Fruit fly (Drosophila melanogaster) whole organism, wandering third instar larva: Measurements from ENCODE around the gene kst.

Source experiments
- Abd-B ChIP-seq: fragments of >200 bp; optimal IDR thresholded peaks from 2 replicates; lab custom pipeline; 2017; ENCODE audit warnings: missing biosample characterization, missing genetic modification characterization
- CG32264 ChIP-seq: fragments of 200-800 bp; sonication (Bioruptor generic); optimal IDR thresholded peaks from 2 replicates; lab custom pipeline; 2016; ENCODE audit warnings: missing biosample characterization, missing genetic modification characterization
- CG9705 ChIP-seq: fragments of 200-800 bp; sonication (Bioruptor generic); optimal IDR thresholded peaks from 2 replicates; lab custom pipeline; 2018; ENCODE audit warnings: missing biosample characterization, mild to moderate bottlenecking, missing genetic modification characterization
- CrebA ChIP-seq: fragments of 200-800 bp; sonication (Bioruptor generic); optimal IDR thresholded peaks from 2 replicates; lab custom pipeline; 2016; ENCODE audit warnings: missing biosample characterization, mild to moderate bottlenecking, missing genetic modification characterization, borderline replicate concordance
- Dfd ChIP-seq: fragments of >200 bp; optimal IDR thresholded peaks from 2 replicates; lab custom pipeline; 2017; ENCODE audit warnings: missing biosample characterization, missing genetic modification characterization
- Dif ChIP-seq: fragments of 200-275, 200-300 bp; sonication (Bioruptor generic); optimal IDR thresholded peaks from 2 replicates; lab custom pipeline; 2018; ENCODE audit warnings: missing biosample characterization, missing genetic modification characterization; ENCODE audit not compliant: partially characterized antibody
- GATAd ChIP-seq: sonication (Bioruptor generic); optimal IDR thresholded peaks from 2 replicates; lab custom pipeline; 2016; ENCODE audit warnings: missing biosample characterization, missing genetic modification characterization
- HLH106 ChIP-seq: fragments of 200-800 bp; optimal IDR thresholded peaks from 3 replicates; lab custom pipeline; 2019; ENCODE audit warnings: missing biosample characterization, mild to moderate bottlenecking, missing genetic modification characterization, moderate library complexity
- Hnf4 ChIP-seq: fragments of 200-800 bp; sonication (Bioruptor generic); optimal IDR thresholded peaks from 2 replicates; lab custom pipeline; 2016; ENCODE audit warnings: missing biosample characterization, mild to moderate bottlenecking, missing genetic modification characterization
- Hr78 ChIP-seq: fragments of >200 bp; optimal IDR thresholded peaks from 2 replicates; lab custom pipeline; 2017; ENCODE audit warnings: missing biosample characterization, missing genetic modification characterization
- Hr83 ChIP-seq: fragments of 200-300 bp; sonication (Bioruptor generic); optimal IDR thresholded peaks from 2 replicates; lab custom pipeline; 2016; ENCODE audit warnings: missing biosample characterization, mild to moderate bottlenecking, missing genetic modification characterization, moderate library complexity; ENCODE audit not compliant: poor library complexity, severe bottlenecking
- Jra ChIP-seq: sonication (Bioruptor generic); optimal IDR thresholded peaks from 2 replicates; lab custom pipeline; 2016; ENCODE audit warnings: missing biosample characterization, missing genetic modification characterization
- Mio ChIP-seq: sonication (Bioruptor generic); optimal IDR thresholded peaks from 2 replicates; lab custom pipeline; 2016; ENCODE audit warnings: missing biosample characterization, missing genetic modification characterization
- Myc ChIP-seq: fragments of >200 bp; optimal IDR thresholded peaks from 2 replicates; lab custom pipeline; 2017
- N ChIP-seq: fragments of >200 bp; optimal IDR thresholded peaks from 2 replicates; lab custom pipeline; 2018; ENCODE audit warnings: missing biosample characterization, missing external identifiers, missing genetic modification characterization
- OdsH ChIP-seq: fragments of 200-800 bp; sonication (Bioruptor generic); optimal IDR thresholded peaks from 2 replicates; lab custom pipeline; 2016; ENCODE audit warnings: missing biosample characterization, mild to moderate bottlenecking, missing genetic modification characterization
- Rel ChIP-seq, 2 experiments: fragments of 200-800 bp; sonication (Bioruptor generic) in 1 of 2; optimal IDR thresholded peaks; 2 replicates in 1 of 2; 3 replicates in 1 of 2; lab custom pipeline; 2016 to 2019; ENCODE audit warnings: mild to moderate bottlenecking in 2 of 2, missing biosample characterization in 2 of 2, missing genetic modification characterization in 2 of 2, moderate library complexity in 1 of 2
- Sp1 ChIP-seq: fragments of 200-800 bp; sonication (Bioruptor generic); optimal IDR thresholded peaks from 3 replicates; lab custom pipeline; 2019; ENCODE audit warnings: missing biosample characterization, mild to moderate bottlenecking, missing genetic modification characterization, moderate library complexity
- Vsx2 ChIP-seq: fragments of 200-300, 225-300 bp; sonication (Bioruptor generic); optimal IDR thresholded peaks from 2 replicates; lab custom pipeline; 2018; ENCODE audit warnings: missing biosample characterization, missing genetic modification characterization; ENCODE audit not compliant: partially characterized antibody
- br ChIP-seq: fragments of 200-800 bp; sonication (Bioruptor generic); optimal IDR thresholded peaks from 2 replicates; lab custom pipeline; 2016; ENCODE audit warnings: missing biosample characterization, missing genetic modification characterization
- brk ChIP-seq: fragments of 200-800 bp; sonication (Bioruptor generic); optimal IDR thresholded peaks from 2 replicates; lab custom pipeline; 2016; ENCODE audit warnings: missing biosample characterization, mild to moderate bottlenecking, missing genetic modification characterization
- dl ChIP-seq, 2 experiments: fragments of 175-275, 200-275 bp in 1 of 2; fragments of 200-275 bp in 1 of 2; sonication (Bioruptor generic); optimal IDR thresholded peaks; lab custom pipeline; 2018; ENCODE audit warnings: mild to moderate bottlenecking in 2 of 2, missing biosample characterization in 2 of 2, missing genetic modification characterization in 2 of 2, moderate library complexity in 2 of 2; ENCODE audit not compliant: partially characterized antibody in 2 of 2, insufficient read depth in 1 of 2
- dmrt93B ChIP-seq: fragments of 200-800 bp; sonication (Bioruptor generic); optimal IDR thresholded peaks from 2 replicates; lab custom pipeline; 2018; ENCODE audit warnings: missing biosample characterization, mild to moderate bottlenecking, missing genetic modification characterization
- dsf ChIP-seq: sonication (Bioruptor generic); optimal IDR thresholded peaks from 2 replicates; lab custom pipeline; 2016; ENCODE audit warnings: missing biosample characterization, missing genetic modification characterization, borderline replicate concordance
- ey ChIP-seq: fragments of 200-800 bp; sonication (Bioruptor generic); optimal IDR thresholded peaks from 2 replicates; lab custom pipeline; 2016; ENCODE audit warnings: missing biosample characterization, missing genetic modification characterization
- foxo ChIP-seq, 2 experiments: fragments of 200-800 bp; sonication (Bioruptor generic); optimal IDR thresholded peaks; 2 replicates in 1 of 2; 3 replicates in 1 of 2; lab custom pipeline; 2016 to 2017; ENCODE audit warnings: missing biosample characterization in 2 of 2, missing genetic modification characterization in 2 of 2
- fru ChIP-seq: fragments of 200-800 bp; sonication (Bioruptor generic); optimal IDR thresholded peaks from 3 replicates; lab custom pipeline; 2016; ENCODE audit warnings: missing biosample characterization, mild to moderate bottlenecking, missing genetic modification characterization
- h ChIP-seq: fragments of 200-800 bp; sonication (Bioruptor generic); optimal IDR thresholded peaks from 3 replicates; lab custom pipeline; 2016; ENCODE audit warnings: missing biosample characterization, mild to moderate bottlenecking, missing genetic modification characterization
- jim ChIP-seq: fragments of 175-275, 200-325 bp; sonication (Bioruptor generic); optimal IDR thresholded peaks from 2 replicates; lab custom pipeline; 2016; ENCODE audit warnings: missing biosample characterization, mild to moderate bottlenecking, missing genetic modification characterization
- lola ChIP-seq: fragments of >200 bp; optimal IDR thresholded peaks from 2 replicates; lab custom pipeline; 2017; ENCODE audit warnings: missing biosample characterization, missing genetic modification characterization
- pan ChIP-seq: fragments of >200 bp; optimal IDR thresholded peaks from 2 replicates; lab custom pipeline; 2017
- psq ChIP-seq: fragments of 200-800 bp; sonication (Bioruptor generic); optimal IDR thresholded peaks from 3 replicates; lab custom pipeline; 2017; ENCODE audit warnings: missing biosample characterization, mild to moderate bottlenecking, missing genetic modification characterization, moderate library complexity
- rgr ChIP-seq: fragments of 200-800 bp; sonication (Bioruptor generic); optimal IDR thresholded peaks from 3 replicates; lab custom pipeline; 2016; ENCODE audit warnings: missing biosample characterization, mild to moderate bottlenecking, missing genetic modification characterization
- sage ChIP-seq: fragments of 200-800 bp; sonication (Bioruptor generic); optimal IDR thresholded peaks from 2 replicates; lab custom pipeline; 2016; ENCODE audit warnings: missing biosample characterization, mild to moderate bottlenecking, missing genetic modification characterization
- sv ChIP-seq: fragments of 200-800 bp; sonication (Bioruptor generic); optimal IDR thresholded peaks from 3 replicates; lab custom pipeline; 2016; ENCODE audit warnings: missing biosample characterization, missing genetic modification characterization
- tai ChIP-seq: sonication (Bioruptor generic); optimal IDR thresholded peaks from 2 replicates; lab custom pipeline; 2016; ENCODE audit warnings: missing biosample characterization, missing genetic modification characterization
- usp ChIP-seq: fragments of >200 bp; optimal IDR thresholded peaks from 2 replicates; lab custom pipeline; 2017; ENCODE audit warnings: missing biosample characterization, missing genetic modification characterization
- woc ChIP-seq: sonication (Bioruptor generic); optimal IDR thresholded peaks from 2 replicates; lab custom pipeline; 2016; ENCODE audit warnings: missing biosample characterization, mild to moderate bottlenecking, missing genetic modification characterization

kst gene

dm6 chr3L:3319992-3320732 lies 16.5 kb upstream of the kst start:
- peak; percentile 29 for TF ChIP-seq rgr
- peak; percentile 1 for TF ChIP-seq Sp1 (GFP tag; lab: Kevin White, UChicago)
- TF ChIP-seq br (GFP tag; lab: Kevin White, UChicago): peak; percentile 28
- TF ChIP-seq N (GFP tag; lab: Kevin White, UChicago): no peak
- peak; percentile 1 for TF ChIP-seq Jra (GFP tag; lab: Kevin White, UChicago)
- TF ChIP-seq Rel (GFP tag; optimal IDR thresholded peaks at IDR 0.05; lab: Kevin White, UChicago): no peak
- peak; percentile 87 for TF ChIP-seq Rel (tag; optimal IDR thresholded peaks at IDR 0.05; lab: Kevin White, UChicago)
- TF ChIP-seq foxo (GFP tag; optimal IDR thresholded peaks at IDR 0.05; lab: Kevin White, UChicago): peak in 1 of 2 experiments; percentile 5
- no peak for TF ChIP-seq woc (GFP tag; lab: Kevin White, UChicago)
- TF ChIP-seq, all 38 proteins: peak for 6

dm6 chr3L:3325597-3325924 lies 11.1 kb upstream of the kst start:
- TF ChIP-seq woc (GFP tag; lab: Kevin White, UChicago) (no peak), Vsx2 (GFP tag; lab: Kevin White, UChicago) (no peak), Rel (GFP tag; optimal IDR thresholded peaks at IDR 0.05; lab: Kevin White, UChicago) (no peak), Rel (tag; optimal IDR thresholded peaks at IDR 0.05; lab: Kevin White, UChicago) (no peak), lola (GFP tag; lab: Kevin White, UChicago) (no peak), HLH106 (tag; lab: Kevin White, UChicago) (no peak), Jra (GFP tag; lab: Kevin White, UChicago) (no peak), sv (GFP tag; lab: Kevin White, UChicago) (no peak), Hr78 (GFP tag; lab: Kevin White, UChicago) (no peak), tai (GFP tag; lab: Kevin White, UChicago) (no peak), Hr83 (GFP tag; lab: Kevin White, UChicago) (no peak), dl (GFP tag; optimal IDR thresholded peaks at IDR 0.05; lab: Kevin White, UChicago; ENCODE audit: insufficient read depth in 1 of 2, partially characterized antibody in 2 of 2) (no peak)
- TF ChIP-seq, all 38 proteins: peak for 0

- peak; percentile 25 for TF ChIP-seq sv (GFP tag; lab: Kevin White, UChicago)
- peak; percentile 32 for TF ChIP-seq br (GFP tag; lab: Kevin White, UChicago)
- TF ChIP-seq psq (GFP tag; lab: Kevin White, UChicago): peak; percentile 37
- TF ChIP-seq CG32264 (GFP tag; lab: Kevin White, UChicago): no peak
- TF ChIP-seq dsf: no peak
- TF ChIP-seq CG9705 (GFP tag; lab: Kevin White, UChicago): peak; percentile 56
- peak; percentile 78 for TF ChIP-seq Hnf4 (GFP tag; lab: Kevin White, UChicago)
- TF ChIP-seq Abd-B (GFP tag; lab: Kevin White, UChicago): no peak
- no peak for TF ChIP-seq OdsH (GFP tag; lab: Kevin White, UChicago)
- TF ChIP-seq Dfd: no peak
- TF ChIP-seq dl (GFP tag; optimal IDR thresholded peaks at IDR 0.05; lab: Kevin White, UChicago; ENCODE audit: insufficient read depth in 1 of 2, partially characterized antibody in 2 of 2): no peak
- peak; percentile 66 for TF ChIP-seq h (GFP tag; lab: Kevin White, UChicago)
- peak; percentile 73 for TF ChIP-seq Hr83 (GFP tag; lab: Kevin White, UChicago)
- TF ChIP-seq Rel (GFP tag; optimal IDR thresholded peaks at IDR 0.05; lab: Kevin White, UChicago): no peak
- peak; percentile 70 for TF ChIP-seq Rel (tag; optimal IDR thresholded peaks at IDR 0.05; lab: Kevin White, UChicago)
- no peak for TF ChIP-seq Mio (GFP tag; lab: Kevin White, UChicago)
- peak; percentile 57 for TF ChIP-seq ey (GFP tag; lab: Kevin White, UChicago)
- TF ChIP-seq Myc: peak; percentile 76
- TF ChIP-seq Dif (GFP tag; lab: Kevin White, UChicago): no peak
- no peak for TF ChIP-seq N (GFP tag; lab: Kevin White, UChicago)
- TF ChIP-seq woc (GFP tag; lab: Kevin White, UChicago): no peak
- TF ChIP-seq jim (GFP tag; lab: Kevin White, UChicago): no peak
- TF ChIP-seq Vsx2 (GFP tag; lab: Kevin White, UChicago): no peak
- TF ChIP-seq pan (lab: Kevin White, UChicago): no peak
- no peak for TF ChIP-seq dmrt93B (GFP tag; lab: Kevin White, UChicago)
- no peak for TF ChIP-seq Hr78 (GFP tag; lab: Kevin White, UChicago)
- no peak for TF ChIP-seq sage
- peak; percentile 35 for TF ChIP-seq fru (GFP tag; lab: Kevin White, UChicago)
- TF ChIP-seq usp (GFP tag; lab: Kevin White, UChicago): no peak
- TF ChIP-seq CrebA (GFP tag; lab: Kevin White, UChicago): no peak
- TF ChIP-seq Jra (GFP tag; lab: Kevin White, UChicago): no peak
- peak; percentile 47 for TF ChIP-seq Sp1 (GFP tag; lab: Kevin White, UChicago)
- TF ChIP-seq tai (GFP tag; lab: Kevin White, UChicago): no peak
- TF ChIP-seq GATAd: no peak
- peak in 1 of 2 experiments; percentile 68 for TF ChIP-seq foxo (GFP tag; optimal IDR thresholded peaks at IDR 0.05; lab: Kevin White, UChicago)
- TF ChIP-seq rgr: peak; percentile 43
- TF ChIP-seq brk (GFP tag; lab: Kevin White, UChicago): no peak
- TF ChIP-seq HLH106 (tag; lab: Kevin White, UChicago): peak; percentile 59
- TF ChIP-seq lola (GFP tag; lab: Kevin White, UChicago): no peak
Measured at dm6 chr3L:3325925-3326903, 10.4 kb upstream of the kst start, which contains the start of gene Gtpx. Gtpx (plus strand) TSS chr3L:3326265.
